Fruit fly (Drosophila melanogaster) whole organism, embryonic: ENCODE measurements around the gene CG32459.

Source experiments
- Antp ChIP-seq: fragments of 200-800 bp; sonication (Bioruptor generic); optimal IDR thresholded peaks from 3 replicates; lab custom pipeline; 2016; ENCODE audit warnings: missing biosample characterization, missing genetic modification characterization
- CG10959 ChIP-seq: fragments of 200-800 bp; sonication (Bioruptor generic); IDR thresholded peaks from 2 replicates; pipeline ENCODE4 v1.3.6; 2022; ENCODE audit warnings: missing biosample characterization, missing genetic modification characterization
- CG10979 ChIP-seq: fragments of 200-800 bp; sonication (Bioruptor generic); optimal IDR thresholded peaks from 2 replicates; lab custom pipeline; 2018; ENCODE audit warnings: missing biosample characterization, mild to moderate bottlenecking, missing genetic modification characterization, moderate library complexity
- CG11504 ChIP-seq: fragments of 200-800 bp; sonication (Bioruptor generic); optimal IDR thresholded peaks from 3 replicates; lab custom pipeline; 2019; ENCODE audit warnings: missing biosample characterization, mild to moderate bottlenecking, missing genetic modification characterization, moderate library complexity
- CG12744 ChIP-seq: fragments of 200-800 bp; sonication (Bioruptor generic); optimal IDR thresholded peaks from 2 replicates; lab custom pipeline; 2016; ENCODE audit warnings: missing biosample characterization, missing genetic modification characterization
- CG15514 ChIP-seq: fragments of 200-800 bp; sonication (Bioruptor generic); optimal IDR thresholded peaks from 3 replicates; lab custom pipeline; 2017; ENCODE audit warnings: missing biosample characterization, missing genetic modification characterization, mild to moderate bottlenecking, moderate library complexity, missing genetic modification reagents
- CG15601 ChIP-seq: fragments of 200-800 bp; sonication (Bioruptor generic); optimal IDR thresholded peaks from 3 replicates; lab custom pipeline; 2019; ENCODE audit warnings: missing biosample characterization, mild to moderate bottlenecking, missing genetic modification characterization, moderate library complexity
- CG2199 ChIP-seq: fragments of 200-800 bp; sonication (Bioruptor generic); IDR thresholded peaks from 3 replicates; pipeline ENCODE4 v1.3.6; 2022; ENCODE audit warnings: missing biosample characterization, missing genetic modification characterization
- CG2889 ChIP-seq: fragments of 200-800 bp; sonication (Bioruptor generic); IDR thresholded peaks from 3 replicates; pipeline ENCODE4 v1.3.6; 2022; ENCODE audit warnings: missing biosample characterization, missing genetic modification characterization
- CG3065 ChIP-seq: fragments of 200-800 bp; sonication (Bioruptor generic); optimal IDR thresholded peaks from 2 replicates; lab custom pipeline; 2016; ENCODE audit warnings: missing biosample characterization, missing genetic modification characterization
- CG3847 ChIP-seq: fragments of 200-800 bp; sonication (Bioruptor generic); IDR thresholded peaks from 2 replicates; pipeline ENCODE4 v1.3.6; 2022; ENCODE audit warnings: missing biosample characterization, missing genetic modification characterization
- CG6272 ChIP-seq: fragments of 200-800 bp; sonication (Bioruptor generic); IDR thresholded peaks from 2 replicates; pipeline ENCODE4 v1.3.6; 2022; ENCODE audit warnings: missing biosample characterization, missing genetic modification characterization
- CG6689 ChIP-seq: fragments of 200-800 bp; sonication (Bioruptor generic); IDR thresholded peaks from 2 replicates; pipeline ENCODE4 v1.3.6; 2022; ENCODE audit warnings: missing biosample characterization, missing genetic modification characterization
- CG8290 ChIP-seq, 3 experiments: fragments of 200-800 bp; sonication (Bioruptor generic); optimal IDR thresholded peaks; 2 replicates each; lab custom pipeline; 2016 to 2019; ENCODE audit warnings: missing biosample characterization in 3 of 3, missing genetic modification characterization in 3 of 3, mild to moderate bottlenecking in 2 of 3, moderate library complexity in 1 of 3
- CG9609 ChIP-seq: fragments of 200-800 bp; sonication (Bioruptor generic); optimal IDR thresholded peaks from 3 replicates; lab custom pipeline; 2016; ENCODE audit warnings: missing biosample characterization, missing genetic modification characterization
- CG9797 ChIP-seq: fragments of 200-800 bp; sonication (Bioruptor generic); optimal IDR thresholded peaks from 3 replicates; lab custom pipeline; 2018; ENCODE audit warnings: missing biosample characterization, mild to moderate bottlenecking, missing genetic modification characterization
- CkIIα-i1 ChIP-seq: fragments of 200-800 bp; sonication (Bioruptor generic); IDR thresholded peaks from 2 replicates; pipeline ENCODE4 v1.3.6; 2022; ENCODE audit warnings: missing biosample characterization, missing genetic modification characterization
- Dek ChIP-seq: fragments of 200-800 bp; sonication (Bioruptor generic); optimal IDR thresholded peaks from 3 replicates; lab custom pipeline; 2019; ENCODE audit warnings: missing biosample characterization, mild to moderate bottlenecking, missing genetic modification characterization, moderate library complexity
- Dll ChIP-seq: fragments of 200-800 bp; sonication (Bioruptor generic); IDR thresholded peaks from 4 replicates; pipeline ENCODE4 v1.3.6; 2022; ENCODE audit warnings: missing biosample characterization, missing genetic modification characterization; ENCODE audit not compliant: partially characterized antibody
- ERR ChIP-seq: fragments of 200-800 bp; sonication (Bioruptor generic); optimal IDR thresholded peaks from 2 replicates; lab custom pipeline; 2016; ENCODE audit warnings: missing biosample characterization, missing genetic modification characterization
- Gug ChIP-seq: fragments of 200-800 bp; sonication (Bioruptor generic); IDR thresholded peaks from 4 replicates; pipeline ENCODE4 v1.3.6; 2022; ENCODE audit warnings: missing biosample characterization, missing genetic modification characterization
- Kr ChIP-seq: fragments of 200-800 bp; sonication (Bioruptor generic); optimal IDR thresholded peaks from 2 replicates; lab custom pipeline; 2017; ENCODE audit warnings: missing biosample characterization, mild to moderate bottlenecking, missing genetic modification characterization
- Nf-YC ChIP-seq: fragments of 200-800 bp; optimal IDR thresholded peaks from 3 replicates; lab custom pipeline; 2019; ENCODE audit warnings: missing biosample characterization, mild to moderate bottlenecking, missing genetic modification characterization, moderate library complexity
- Opbp ChIP-seq: fragments of 200-800 bp; sonication (Bioruptor generic); IDR thresholded peaks from 3 replicates; pipeline ENCODE4 v1.3.6; 2022; ENCODE audit warnings: missing biosample characterization, missing genetic modification characterization; ENCODE audit not compliant: partially characterized antibody
- Rx ChIP-seq: fragments of 200-800 bp; sonication (Bioruptor generic); IDR thresholded peaks from 2 replicates; pipeline ENCODE4 v1.3.6; 2022; ENCODE audit warnings: missing biosample characterization, missing genetic modification characterization
- Spps ChIP-seq: fragments of 200-800 bp; sonication (Bioruptor generic); optimal IDR thresholded peaks from 2 replicates; lab custom pipeline; 2018; ENCODE audit warnings: missing biosample characterization, mild to moderate bottlenecking, missing genetic modification characterization
- TFAM ChIP-seq: fragments of 200-800 bp; sonication (Bioruptor generic); optimal IDR thresholded peaks from 2 replicates; lab custom pipeline; 2017; ENCODE audit warnings: missing biosample characterization, missing genetic modification characterization, inconsistent platforms
- Xbp1 ChIP-seq: fragments of 200-800 bp; sonication (Bioruptor generic); optimal IDR thresholded peaks from 3 replicates; lab custom pipeline; 2016; ENCODE audit warnings: missing biosample characterization, mild to moderate bottlenecking, missing genetic modification characterization
- YL-1 ChIP-seq: fragments of 200-800 bp; sonication (Bioruptor generic); optimal IDR thresholded peaks from 3 replicates; lab custom pipeline; 2017; ENCODE audit warnings: missing biosample characterization, mild to moderate bottlenecking, missing genetic modification characterization
- amos ChIP-seq: fragments of 200-800 bp; sonication (Bioruptor generic); IDR thresholded peaks from 2 replicates; pipeline ENCODE4 v1.3.6; 2022; ENCODE audit warnings: missing biosample characterization, missing genetic modification characterization; ENCODE audit not compliant: partially characterized antibody
- ase ChIP-seq: fragments of 200-800 bp; sonication (Bioruptor generic); IDR thresholded peaks from 3 replicates; pipeline ENCODE4 v1.3.6; 2022; ENCODE audit warnings: missing biosample characterization, missing genetic modification characterization
- cad ChIP-seq: fragments of >200 bp; optimal IDR thresholded peaks from 2 replicates; lab custom pipeline; 2017; ENCODE audit warnings: missing biosample characterization, missing genetic modification characterization
- dmrt11E ChIP-seq: fragments of 200-800 bp; sonication (Bioruptor generic); optimal IDR thresholded peaks from 3 replicates; lab custom pipeline; 2018; ENCODE audit warnings: missing biosample characterization, mild to moderate bottlenecking, missing genetic modification characterization, moderate library complexity
- exex ChIP-seq: fragments of 200-800 bp; sonication (Bioruptor generic); optimal IDR thresholded peaks from 4 replicates; lab custom pipeline; 2018; ENCODE audit warnings: missing biosample characterization, mild to moderate bottlenecking, missing genetic modification characterization, moderate library complexity
- grau ChIP-seq: fragments of 200-800 bp; optimal IDR thresholded peaks from 3 replicates; lab custom pipeline; 2019; ENCODE audit warnings: missing biosample characterization, mild to moderate bottlenecking, missing genetic modification characterization, moderate library complexity
- gro ChIP-seq: fragments of 200-800 bp; sonication (Bioruptor generic); optimal IDR thresholded peaks from 2 replicates; lab custom pipeline; 2016; ENCODE audit warnings: missing biosample characterization, missing genetic modification characterization
- hkb ChIP-seq, 2 experiments: fragments of 200-800 bp in 1 of 2; fragments of >200 bp in 1 of 2; sonication (Bioruptor generic) in 1 of 2; IDR thresholded peaks in 1 of 2; optimal IDR thresholded peaks in 1 of 2; 2 replicates each; pipeline versions ENCODE4 v1.3.6 to Lab custom; 2017 to 2022; ENCODE audit warnings: missing biosample characterization in 1 of 2, missing genetic modification characterization in 1 of 2
- ind ChIP-seq: fragments of 200-800 bp; sonication (Bioruptor generic); optimal IDR thresholded peaks from 3 replicates; lab custom pipeline; 2016; ENCODE audit warnings: missing biosample characterization, missing genetic modification characterization
- kay ChIP-seq: fragments of 200-800 bp; sonication (Bioruptor generic); optimal IDR thresholded peaks from 2 replicates; lab custom pipeline; 2016; ENCODE audit warnings: missing biosample characterization, missing genetic modification characterization
- nau ChIP-seq: fragments of 200-800 bp; sonication (Bioruptor generic); optimal IDR thresholded peaks from 3 replicates; lab custom pipeline; 2017; ENCODE audit warnings: missing biosample characterization, mild to moderate bottlenecking, missing genetic modification characterization, missing genetic modification reagents
- peb ChIP-seq: fragments of 200-800 bp; sonication (Bioruptor generic); IDR thresholded peaks from 2 replicates; pipeline ENCODE4 v1.3.6; 2022; ENCODE audit warnings: missing biosample characterization, missing genetic modification characterization
- prd ChIP-seq, 3 experiments: fragments of >200 bp in 2 of 3; fragments of 200-800 bp in 1 of 3; sonication (Bioruptor generic) in 1 of 3; optimal IDR thresholded peaks in 2 of 3; IDR thresholded peaks in 1 of 3; 2 replicates in 2 of 3; 3 replicates in 1 of 3; pipeline versions ENCODE4 v1.3.6 to Lab custom; 2017 to 2022; ENCODE audit warnings: missing biosample characterization in 1 of 3, missing genetic modification characterization in 1 of 3
- slp2 ChIP-seq: fragments of 200-800 bp; sonication (Bioruptor generic); optimal IDR thresholded peaks from 2 replicates; lab custom pipeline; 2016; ENCODE audit warnings: missing biosample characterization, missing genetic modification characterization
- so ChIP-seq: fragments of 200-800 bp; sonication (Bioruptor generic); IDR thresholded peaks from 3 replicates; pipeline ENCODE4 v1.3.6; 2022; ENCODE audit warnings: missing biosample characterization, missing genetic modification characterization
- stc ChIP-seq: fragments of 200-800 bp; sonication (Bioruptor generic); IDR thresholded peaks from 2 replicates; pipeline ENCODE4 v1.3.6; 2022; ENCODE audit warnings: missing biosample characterization, missing genetic modification characterization
- tll ChIP-seq, 2 experiments: fragments of 200-800 bp in 1 of 2; fragments of >200 bp in 1 of 2; sonication (Bioruptor generic) in 1 of 2; optimal IDR thresholded peaks; 2 replicates each; lab custom pipeline; 2017 to 2019; ENCODE audit warnings: missing biosample characterization in 2 of 2, missing genetic modification characterization in 2 of 2, mild to moderate bottlenecking in 1 of 2, moderate library complexity in 1 of 2
- unpg ChIP-seq: fragments of 200-800 bp; sonication (Bioruptor generic); optimal IDR thresholded peaks from 3 replicates; lab custom pipeline; 2018; ENCODE audit warnings: missing biosample characterization, mild to moderate bottlenecking, missing genetic modification characterization, moderate library complexity
- vnd ChIP-seq: fragments of 200-800 bp; sonication (Bioruptor generic); IDR thresholded peaks from 3 replicates; pipeline ENCODE4 v1.3.6; 2022; ENCODE audit warnings: missing biosample characterization, missing genetic modification characterization; ENCODE audit not compliant: partially characterized antibody
- wor ChIP-seq: fragments of 200-800 bp; sonication (Bioruptor generic); IDR thresholded peaks from 2 replicates; pipeline ENCODE4 v1.3.6; 2022; ENCODE audit warnings: missing biosample characterization, missing genetic modification characterization

CG32459 gene

dm6 chr3L:22868070-22868469, 12.2 kb upstream of the CG32459 start, which contains the start of gene EMC4 (continued):
- TF ChIP-seq so (GFP tag; lab: Robert Waterston, UW) (no peak), CG15514 (GFP tag; lab: Kevin White, UChicago) (peak; percentile 70), Gug (GFP tag; lab: Robert Waterston, UW) (no peak; the same call in 3 of the 4 replicates), ERR (GFP tag; lab: Kevin White, UChicago) (peak; percentile 37), Kr (GFP tag; lab: Kevin White, UChicago) (no peak), hkb (optimal IDR thresholded peaks at IDR 0.05; lab: Kevin White, UChicago) (peak; percentile 39), hkb (GFP tag; IDR thresholded peaks at IDR 0.05; lab: Robert Waterston, UW) (no peak), grau (tag; lab: Kevin White, UChicago) (peak; percentile 43), kay (GFP tag; lab: Kevin White, UChicago) (peak; percentile 44), YL-1 (GFP tag; lab: Kevin White, UChicago) (peak; percentile 96), CG12744 (GFP tag; lab: Kevin White, UChicago) (peak; percentile 38), amos (GFP tag; lab: Robert Waterston, UW) (peak; percentile 76), slp2 (GFP tag; lab: Kevin White, UChicago) (peak; percentile 2), CG3847 (GFP tag; lab: Robert Waterston, UW) (peak; percentile 76), ind (GFP tag; lab: Kevin White, UChicago) (peak; percentile 46), CG10959 (GFP tag; lab: Robert Waterston, UW) (no peak), CG9797 (GFP tag; lab: Kevin White, UChicago) (peak; percentile 24), CG2199 (GFP tag; lab: Robert Waterston, UW) (peak; percentile 70; the same call in 1 of the 3 replicates), nau (GFP tag; lab: Kevin White, UChicago) (peak; percentile 43), dmrt11E (tag; lab: Kevin White, UChicago) (no peak), unpg (GFP tag; lab: Kevin White, UChicago) (peak; percentile 33), CG10979 (tag; lab: Kevin White, UChicago) (peak; percentile 28), Xbp1 (GFP tag; lab: Kevin White, UChicago) (peak; percentile 57), prd (optimal IDR thresholded peaks at IDR 0.05; lab: Kevin White, UChicago) (no peak), prd (GFP tag; IDR thresholded peaks at IDR 0.05; lab: Robert Waterston, UW) (no peak), tll (GFP tag; optimal IDR thresholded peaks at IDR 0.05; lab: Kevin White, UChicago) (no peak), Nf-YC (tag; lab: Kevin White, UChicago) (peak; percentile 57), CG8290 (GFP tag; optimal IDR thresholded peaks at IDR 0.05; lab: Kevin White, UChicago) (no peak), CG8290 (tag; optimal IDR thresholded peaks at IDR 0.05; lab: Kevin White, UChicago) (peak in 1 of 2 experiments; percentile 73), CG6689 (GFP tag; lab: Robert Waterston, UW) (no peak), CG3065 (no peak), CG2889 (GFP tag; lab: Robert Waterston, UW) (no peak), stc (GFP tag; lab: Robert Waterston, UW) (no peak; the same call in 1 of the 2 replicates), TFAM (GFP tag; lab: Kevin White, UChicago) (no peak), CkIIα-i1 (no peak), exex (no peak), gro (GFP tag; lab: Kevin White, UChicago) (peak; percentile 76), CG11504 (peak; percentile 29), Rx (GFP tag; lab: Robert Waterston, UW) (no peak), Antp (GFP tag; lab: Kevin White, UChicago) (peak; percentile 40), cad (GFP tag; lab: Kevin White, UChicago) (no peak), Spps (tag; lab: Kevin White, UChicago) (no peak), vnd (GFP tag; lab: Robert Waterston, UW) (no peak), Opbp (peak; percentile 82; the same call in 2 of the 3 replicates), Dll (peak; percentile 76), CG9609 (GFP tag; lab: Kevin White, UChicago) (peak; percentile 40), ase (GFP tag; lab: Robert Waterston, UW) (no peak), CG6272 (GFP tag; lab: Robert Waterston, UW) (no peak), CG15601 (tag; lab: Kevin White, UChicago) (no peak), Dek (peak; percentile 14), wor (no peak), peb (GFP tag; lab: Robert Waterston, UW) (0 out of 2 replicates have a peak, but pooled peaks have one; percentile 41)
